Worm (Caenorhabditis elegans): ENCODE data around the gene R151.1.

The R151.1 gene

DNA sequence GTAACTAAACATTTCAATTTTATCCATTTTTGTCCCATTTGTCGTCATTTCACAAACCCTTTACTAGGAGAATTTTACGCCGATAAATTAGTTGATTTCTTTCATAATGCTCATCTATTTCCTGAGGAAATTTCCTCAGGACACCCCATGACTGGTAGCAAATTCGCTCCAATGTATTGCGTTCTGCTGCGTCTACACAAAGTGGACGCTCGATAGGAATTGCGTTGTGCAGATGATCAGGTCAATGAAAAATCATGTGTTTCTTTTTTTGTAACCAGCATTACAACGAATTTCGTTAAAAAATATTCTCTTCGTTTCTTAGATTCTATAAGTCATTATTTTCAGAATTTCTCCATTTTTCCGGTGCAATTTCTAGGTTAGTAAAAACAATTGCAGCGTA lies 34.5 kb upstream of the R151.1 start, which contains the start of gene epg-4 (continued):
- TF ChIP-seq daf-19 (GFP tag; conservative IDR thresholded peaks at IDR 0.05) (no peak), nhr-11 (tag; optimal IDR thresholded peaks at IDR 0.05) (no peak), rbr-2 (tag; optimal IDR thresholded peaks at IDR 0.05) (no peak), saeg-2 (GFP tag; IDR thresholded peaks at IDR 0.05) (no peak), T26A8.4 (GFP tag; IDR thresholded peaks at IDR 0.05) (no peak), skn-1 (tag; optimal IDR thresholded peaks at IDR 0.05) (no peak), ama-1 (optimal IDR thresholded peaks at IDR 0.05) (peak; percentile 76), ceh-32 (tag; optimal IDR thresholded peaks at IDR 0.05; ENCODE audit: poor library complexity) (no peak), nhr-102 (tag; optimal IDR thresholded peaks at IDR 0.05) (no peak), lin-38 (GFP tag; IDR thresholded peaks at IDR 0.05) (peak; percentile 75), arid-1 (GFP tag; conservative IDR thresholded peaks at IDR 0.05) (0 out of 2 replicates have a peak, but pooled peaks have one; percentile 5), pha-4 (GFP tag; IDR thresholded peaks at IDR 0.05) (peak; percentile 63; the same call in 1 of the 2 replicates), pha-4 (tag; optimal IDR thresholded peaks at IDR 0.05) (peak; percentile 31), mes-2 (tag; optimal IDR thresholded peaks at IDR 0.05; ENCODE audit: poor library complexity, severe bottlenecking) (peak; percentile 66), duxl-1 (tag; optimal IDR thresholded peaks at IDR 0.05; ENCODE audit: poor library complexity) (no peak), set-16 (GFP tag; IDR thresholded peaks at IDR 0.05) (no peak), mep-1 (tag; optimal IDR thresholded peaks at IDR 0.05) (peak; percentile 63), lin-13 (GFP tag; optimal IDR thresholded peaks at IDR 0.05) (peak; percentile 33), nhr-42 (GFP tag; IDR thresholded peaks at IDR 0.05) (no peak), dve-1 (tag; optimal IDR thresholded peaks at IDR 0.05; ENCODE audit: insufficient read depth) (peak; percentile 33), lin-1 (GFP tag; IDR thresholded peaks at IDR 0.05) (no peak)

- peak; percentile 11 for TF ChIP-seq nhr-28 (tag; optimal IDR thresholded peaks at IDR 0.05)
- no peak for TF ChIP-seq zag-1 (tag; optimal IDR thresholded peaks at IDR 0.05)
- peak; percentile 2 for TF ChIP-seq fkh-10 (GFP tag; optimal IDR thresholded peaks at IDR 0.05)
- TF ChIP-seq daf-12 (tag; optimal IDR thresholded peaks at IDR 0.05): no peak
- TF ChIP-seq mes-2 (tag; optimal IDR thresholded peaks at IDR 0.05; ENCODE audit: poor library complexity, severe bottlenecking): peak; percentile 89
- peak; percentile 39 for TF ChIP-seq nhr-11 (tag; optimal IDR thresholded peaks at IDR 0.05)
- peak; percentile 55 for TF ChIP-seq dpl-1 (GFP tag; optimal IDR thresholded peaks at IDR 0.05)
- peak; percentile 1 for TF ChIP-seq ama-1 (optimal IDR thresholded peaks at IDR 0.05)
- no peak for TF ChIP-seq ceh-28 (tag; optimal IDR thresholded peaks at IDR 0.05)
- peak; percentile 8 for TF ChIP-seq unc-130 (GFP tag; optimal IDR thresholded peaks at IDR 0.05)
- TF ChIP-seq ztf-7 (tag; optimal IDR thresholded peaks at IDR 0.05): peak; percentile 18
- peak; percentile 36 for TF ChIP-seq zfp-2 (tag; optimal IDR thresholded peaks at IDR 0.05)
- TF ChIP-seq lin-13 (GFP tag; optimal IDR thresholded peaks at IDR 0.05): peak; percentile 72
- TF ChIP-seq hif-1 (tag; optimal IDR thresholded peaks at IDR 0.05): peak in 1 of 2 experiments; percentile 47
- TF ChIP-seq nhr-77 (tag; optimal IDR thresholded peaks at IDR 0.05): peak; percentile 32
- TF ChIP-seq pha-4 (GFP tag; IDR thresholded peaks at IDR 0.05): no peak
- peak; percentile 3 for TF ChIP-seq pha-4 (tag; optimal IDR thresholded peaks at IDR 0.05)
- peak in 1 of 2 experiments; percentile 86 for TF ChIP-seq lsy-2 (tag; optimal IDR thresholded peaks at IDR 0.05)
- no peak for TF ChIP-seq daf-16 (GFP tag; optimal IDR thresholded peaks at IDR 0.05)
- peak; percentile 66 for TF ChIP-seq daf-16 (tag; optimal IDR thresholded peaks at IDR 0.05)
- no peak for TF ChIP-seq tra-1 (GFP tag; IDR thresholded peaks at IDR 0.05)
- TF ChIP-seq T20F7.1 (GFP tag; optimal IDR thresholded peaks at IDR 0.05): peak; percentile 62
- TF ChIP-seq mep-1 (tag; optimal IDR thresholded peaks at IDR 0.05): peak; percentile 78
- peak; percentile 86 for TF ChIP-seq lin-38 (GFP tag; IDR thresholded peaks at IDR 0.05)
- peak; percentile 64 for TF ChIP-seq hlh-30 (tag; optimal IDR thresholded peaks at IDR 0.05; ENCODE audit: insufficient read depth)
- peak; percentile 42 for TF ChIP-seq aha-1 (tag)
- TF ChIP-seq aly-2 (tag; optimal IDR thresholded peaks at IDR 0.05): no peak
- TF ChIP-seq dve-1 (tag; optimal IDR thresholded peaks at IDR 0.05; ENCODE audit: insufficient read depth): peak; percentile 55
- no peak for TF ChIP-seq nhr-111 (GFP tag; optimal IDR thresholded peaks at IDR 0.05)
- TF ChIP-seq nhr-6 (tag; optimal IDR thresholded peaks at IDR 0.05): peak; percentile 60
These were observed 32.3 kb upstream of the R151.1 start, which contains the start of gene yju-2 for ce11 chrIII:7184022-7184421. TSS of gene yju-2 (plus strand) at chrIII:7184336.
